Fruit fly (Drosophila melanogaster) whole organism, embryonic: ENCODE results near the gene Mfe2.

Experiments used
- Atf-2 ChIP-seq: fragments of 200-800 bp; sonication (Bioruptor generic); optimal IDR thresholded peaks from 2 replicates; lab custom pipeline; 2016; ENCODE audit warnings: missing biosample characterization, missing genetic modification characterization
- B-H2 ChIP-seq: fragments of 200-800 bp; sonication (Bioruptor generic); optimal IDR thresholded peaks from 2 replicates; lab custom pipeline; 2018; ENCODE audit warnings: missing biosample characterization, mild to moderate bottlenecking, missing genetic modification characterization
- Bgb ChIP-seq: fragments of 200-800 bp; sonication (Bioruptor generic); IDR thresholded peaks from 2 replicates; pipeline ENCODE4 v1.3.6; 2022; ENCODE audit warnings: missing biosample characterization, missing genetic modification characterization; ENCODE audit not compliant: partially characterized antibody
- CG10366 ChIP-seq: fragments of 200-800 bp; sonication (Bioruptor generic); IDR thresholded peaks from 2 replicates; pipeline ENCODE4 v1.3.6; 2022; ENCODE audit warnings: missing biosample characterization, missing genetic modification characterization
- CG1233 ChIP-seq: fragments of 200-800 bp; sonication (Bioruptor generic); optimal IDR thresholded peaks from 4 replicates; lab custom pipeline; 2018; ENCODE audit warnings: missing biosample characterization, mild to moderate bottlenecking, missing genetic modification characterization
- CG13424 ChIP-seq: fragments of 200-800 bp; sonication (Bioruptor generic); optimal IDR thresholded peaks from 2 replicates; lab custom pipeline; 2019; ENCODE audit warnings: missing biosample characterization, mild to moderate bottlenecking, missing genetic modification characterization, moderate library complexity
- CG15601 ChIP-seq: fragments of 200-800 bp; sonication (Bioruptor generic); optimal IDR thresholded peaks from 3 replicates; lab custom pipeline; 2019; ENCODE audit warnings: missing biosample characterization, mild to moderate bottlenecking, missing genetic modification characterization, moderate library complexity
- CG1603 ChIP-seq: fragments of 200-800 bp; sonication (Bioruptor generic); optimal IDR thresholded peaks from 2 replicates; lab custom pipeline; 2019; ENCODE audit warnings: missing biosample characterization, mild to moderate bottlenecking, missing genetic modification characterization, moderate library complexity
- CG16813 ChIP-seq: fragments of 200-800 bp; sonication (Bioruptor generic); IDR thresholded peaks from 3 replicates; pipeline ENCODE4 v1.3.6; 2022; ENCODE audit warnings: missing biosample characterization, missing genetic modification characterization; ENCODE audit not compliant: partially characterized antibody
- CG17359 ChIP-seq: fragments of 200-800 bp; sonication (Bioruptor generic); optimal IDR thresholded peaks from 3 replicates; lab custom pipeline; 2018; ENCODE audit warnings: missing biosample characterization, mild to moderate bottlenecking, missing genetic modification characterization, moderate library complexity
- CG17361 ChIP-seq: fragments of 200-800 bp; sonication (Bioruptor generic); IDR thresholded peaks from 3 replicates; pipeline ENCODE4 v1.3.6; 2022; ENCODE audit warnings: missing biosample characterization, missing genetic modification characterization
- CG2199 ChIP-seq: fragments of 200-800 bp; sonication (Bioruptor generic); IDR thresholded peaks from 3 replicates; pipeline ENCODE4 v1.3.6; 2022; ENCODE audit warnings: missing biosample characterization, missing genetic modification characterization
- CG2712 ChIP-seq: fragments of 200-800 bp; optimal IDR thresholded peaks from 3 replicates; lab custom pipeline; 2019; ENCODE audit warnings: missing biosample characterization, mild to moderate bottlenecking, missing genetic modification characterization, moderate library complexity
- CG3163 ChIP-seq: fragments of 200-800 bp; sonication (Bioruptor generic); optimal IDR thresholded peaks from 3 replicates; lab custom pipeline; 2016; ENCODE audit warnings: missing biosample characterization, missing genetic modification characterization
- CG32532 ChIP-seq: fragments of 200-800 bp; sonication (Bioruptor generic); IDR thresholded peaks from 2 replicates; pipeline ENCODE4 v1.3.6; 2022; ENCODE audit warnings: missing biosample characterization, missing genetic modification characterization
- CG3407 ChIP-seq: fragments of 200-800 bp; sonication (Bioruptor generic); optimal IDR thresholded peaks from 2 replicates; lab custom pipeline; 2018; ENCODE audit warnings: missing biosample characterization, mild to moderate bottlenecking, missing genetic modification characterization
- CG5245 ChIP-seq: fragments of 200-800 bp; sonication (Bioruptor generic); optimal IDR thresholded peaks from 3 replicates; lab custom pipeline; 2016; ENCODE audit warnings: missing biosample characterization, missing genetic modification characterization
- CG7786 ChIP-seq: fragments of 200-800 bp; sonication (Bioruptor generic); optimal IDR thresholded peaks from 2 replicates; lab custom pipeline; 2016; ENCODE audit warnings: missing biosample characterization, missing genetic modification characterization
- CG8478 ChIP-seq: fragments of >200 bp; optimal IDR thresholded peaks from 2 replicates; lab custom pipeline; 2018
- D19B ChIP-seq: fragments of 200-800 bp; sonication (Bioruptor generic); optimal IDR thresholded peaks from 2 replicates; lab custom pipeline; 2017; ENCODE audit warnings: missing biosample characterization, mild to moderate bottlenecking, missing genetic modification characterization
- E2f1 ChIP-seq: fragments of 200-800 bp; sonication (Bioruptor generic); IDR thresholded peaks from 2 replicates; pipeline ENCODE4 v1.3.6; 2022; ENCODE audit warnings: missing biosample characterization, missing genetic modification characterization
- E2f2 ChIP-seq: fragments of 200-800 bp; sonication (Bioruptor generic); IDR thresholded peaks from 2 replicates; pipeline ENCODE4 v1.3.6; 2022; ENCODE audit warnings: missing biosample characterization, missing genetic modification characterization
- ERR ChIP-seq: fragments of 200-800 bp; sonication (Bioruptor generic); optimal IDR thresholded peaks from 2 replicates; lab custom pipeline; 2016; ENCODE audit warnings: missing biosample characterization, missing genetic modification characterization
- Fer2 ChIP-seq: fragments of 200-800 bp; sonication (Bioruptor generic); optimal IDR thresholded peaks from 2 replicates; lab custom pipeline; 2018; ENCODE audit warnings: missing biosample characterization, mild to moderate bottlenecking, missing genetic modification characterization, moderate library complexity
- HLH3B ChIP-seq: fragments of 200-800 bp; sonication (Bioruptor generic); IDR thresholded peaks from 2 replicates; pipeline ENCODE4 v1.3.6; 2022; ENCODE audit warnings: missing biosample characterization, missing genetic modification characterization
- NC2β ChIP-seq: fragments of 200-800 bp; sonication (Bioruptor generic); optimal IDR thresholded peaks from 2 replicates; lab custom pipeline; 2016; ENCODE audit warnings: missing biosample characterization, missing genetic modification characterization
- Nf-YB ChIP-seq: fragments of 200-800 bp; sonication (Bioruptor generic); optimal IDR thresholded peaks from 3 replicates; lab custom pipeline; 2019; ENCODE audit warnings: missing biosample characterization, mild to moderate bottlenecking, missing genetic modification characterization, moderate library complexity
- Nf-YC ChIP-seq: fragments of 200-800 bp; optimal IDR thresholded peaks from 3 replicates; lab custom pipeline; 2019; ENCODE audit warnings: missing biosample characterization, mild to moderate bottlenecking, missing genetic modification characterization, moderate library complexity
- Pdp1 ChIP-seq, 2 experiments: fragments of 200-800 bp; sonication (Bioruptor generic); optimal IDR thresholded peaks; 3 replicates each; lab custom pipeline; 2016; ENCODE audit warnings: missing biosample characterization in 2 of 2, missing genetic modification characterization in 2 of 2, mild to moderate bottlenecking in 1 of 2, moderate library complexity in 1 of 2
- Vsx1 ChIP-seq: fragments of 200-800 bp; sonication (Bioruptor generic); optimal IDR thresholded peaks from 2 replicates; lab custom pipeline; 2017; ENCODE audit warnings: missing biosample characterization, mild to moderate bottlenecking, missing genetic modification characterization, missing genetic modification reagents
- Xrp1 ChIP-seq: fragments of 200-800 bp; sonication (Bioruptor generic); IDR thresholded peaks from 2 replicates; pipeline ENCODE4 v1.3.6; 2022; ENCODE audit warnings: missing biosample characterization, missing genetic modification characterization
- al ChIP-seq: fragments of 200-800 bp; sonication (Bioruptor generic); IDR thresholded peaks from 2 replicates; pipeline ENCODE4 v1.3.6; 2022; ENCODE audit warnings: missing biosample characterization, missing genetic modification characterization
- bsh ChIP-seq, 2 experiments: fragments of 200-800 bp; sonication (Bioruptor generic); optimal IDR thresholded peaks; 2 replicates each; lab custom pipeline; 2017 to 2018; ENCODE audit warnings: mild to moderate bottlenecking in 2 of 2, missing biosample characterization in 2 of 2, missing genetic modification characterization in 2 of 2, moderate library complexity in 1 of 2
- cato ChIP-seq: fragments of 200-800 bp; sonication (Bioruptor generic); optimal IDR thresholded peaks from 2 replicates; lab custom pipeline; 2016; ENCODE audit warnings: missing biosample characterization, missing genetic modification characterization, borderline replicate concordance
- cg ChIP-seq: fragments of 200-800 bp; sonication (Bioruptor generic); optimal IDR thresholded peaks from 3 replicates; lab custom pipeline; 2019; ENCODE audit warnings: missing biosample characterization, mild to moderate bottlenecking, missing genetic modification characterization, moderate library complexity
- ci ChIP-seq: fragments of 200-800 bp; sonication (Bioruptor generic); IDR thresholded peaks from 3 replicates; pipeline ENCODE4 v1.3.6; 2022; ENCODE audit warnings: missing biosample characterization, missing genetic modification characterization
- danr ChIP-seq: fragments of 200-800 bp; sonication (Bioruptor generic); IDR thresholded peaks from 2 replicates; pipeline ENCODE4 v1.3.6; 2022; ENCODE audit warnings: missing biosample characterization, missing genetic modification characterization
- dm ChIP-seq: fragments of 200-800 bp; sonication (Bioruptor generic); optimal IDR thresholded peaks from 3 replicates; lab custom pipeline; 2016; ENCODE audit warnings: missing biosample characterization, missing genetic modification characterization
- dmrt11E ChIP-seq: fragments of 200-800 bp; sonication (Bioruptor generic); optimal IDR thresholded peaks from 3 replicates; lab custom pipeline; 2018; ENCODE audit warnings: missing biosample characterization, mild to moderate bottlenecking, missing genetic modification characterization, moderate library complexity
- dmrt99B ChIP-seq: fragments of 200-800 bp; sonication (Bioruptor generic); optimal IDR thresholded peaks from 2 replicates; lab custom pipeline; 2018; ENCODE audit warnings: missing biosample characterization, mild to moderate bottlenecking, missing genetic modification characterization, moderate library complexity
- fru ChIP-seq: fragments of >200 bp; optimal IDR thresholded peaks from 2 replicates; lab custom pipeline; 2017
- ftz-f1 ChIP-seq: fragments of 200-800 bp; sonication (Bioruptor generic); optimal IDR thresholded peaks from 2 replicates; lab custom pipeline; 2016; ENCODE audit warnings: missing biosample characterization, missing genetic modification characterization
- hb ChIP-seq: fragments of 200-800 bp; sonication (Bioruptor generic); IDR thresholded peaks from 3 replicates; pipeline ENCODE4 v1.3.6; 2022; ENCODE audit warnings: missing biosample characterization, missing genetic modification characterization; ENCODE audit not compliant: partially characterized antibody
- odd ChIP-seq: fragments of 200-800 bp; sonication (Bioruptor generic); optimal IDR thresholded peaks from 2 replicates; lab custom pipeline; 2017; ENCODE audit warnings: missing biosample characterization, mild to moderate bottlenecking, missing genetic modification characterization
- pfk ChIP-seq: fragments of 200-800 bp; sonication (Bioruptor generic); optimal IDR thresholded peaks from 2 replicates; lab custom pipeline; 2018; ENCODE audit warnings: missing biosample characterization, mild to moderate bottlenecking, missing genetic modification characterization, moderate library complexity
- psq ChIP-seq: fragments of 200-800 bp; sonication (Bioruptor generic); optimal IDR thresholded peaks from 2 replicates; lab custom pipeline; 2017; ENCODE audit warnings: missing biosample characterization, missing genetic modification characterization
- sob ChIP-seq: fragments of 200-800 bp; sonication (Bioruptor generic); IDR thresholded peaks from 2 replicates; pipeline ENCODE4 v1.3.6; 2022; ENCODE audit warnings: missing biosample characterization, missing genetic modification characterization
- sr ChIP-seq: fragments of 200-800 bp; sonication (Bioruptor generic); IDR thresholded peaks from 3 replicates; pipeline ENCODE4 v1.3.6; 2022; ENCODE audit warnings: missing biosample characterization, missing genetic modification characterization
- zen ChIP-seq: fragments of 200-800 bp; sonication (Bioruptor generic); optimal IDR thresholded peaks from 3 replicates; lab custom pipeline; 2018; ENCODE audit warnings: missing biosample characterization, mild to moderate bottlenecking, missing genetic modification characterization, moderate library complexity
- zen2 ChIP-seq: fragments of 200-800 bp; sonication (Bioruptor generic); IDR thresholded peaks from 3 replicates; pipeline ENCODE4 v1.3.6; 2022; ENCODE audit warnings: missing biosample characterization, missing genetic modification characterization; ENCODE audit not compliant: partially characterized antibody

Mfe2 gene

DNA sequence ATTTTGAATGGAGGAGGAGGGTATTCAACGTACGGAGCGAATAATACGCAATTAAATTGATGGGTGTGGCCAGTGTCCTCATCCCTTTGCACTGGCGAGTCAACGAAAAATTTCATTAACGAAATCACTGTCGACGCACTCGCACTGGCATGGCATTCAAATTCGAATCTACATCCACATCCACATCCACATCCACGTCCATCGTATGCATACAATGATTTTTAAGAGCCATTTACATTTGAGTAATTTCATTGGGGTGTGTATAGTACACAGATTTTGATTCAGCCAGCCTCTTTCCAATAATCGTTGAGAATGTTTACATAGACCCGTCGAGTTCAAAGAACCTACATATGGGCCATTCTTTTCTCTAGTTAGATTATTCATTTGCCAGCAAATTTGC is 26.8 kb upstream of the Mfe2 start:
- TF ChIP-seq danr (GFP tag; lab: Robert Waterston, UW) (no peak), odd (no peak), Fer2 (no peak), CG2199 (GFP tag; lab: Robert Waterston, UW) (peak; percentile 68; the same call in 1 of the 3 replicates), Nf-YB (GFP tag; lab: Kevin White, UChicago) (peak; percentile 61), Nf-YC (tag; lab: Kevin White, UChicago) (peak; percentile 54)

dm6 chrX:16244731-16245130 is 26.0 kb upstream of the Mfe2 start:
- TF ChIP-seq CG17361 (GFP tag; lab: Robert Waterston, UW) (0 out of 3 replicates have a peak, but pooled peaks have one; percentile 25), dm (GFP tag; lab: Kevin White, UChicago) (no peak), CG8478 (lab: Kevin White, UChicago) (no peak), CG3163 (GFP tag; lab: Kevin White, UChicago) (no peak), Vsx1 (GFP tag; lab: Kevin White, UChicago) (no peak), CG1233 (no peak), Atf-2 (GFP tag; lab: Kevin White, UChicago) (no peak), CG2712 (tag; lab: Kevin White, UChicago) (peak; percentile 19), CG15601 (no peak), Pdp1 (GFP tag; optimal IDR thresholded peaks at IDR 0.05; lab: Kevin White, UChicago) (no peak), CG13424 (tag; lab: Kevin White, UChicago) (no peak), NC2β (no peak), Fer2 (no peak), cg (GFP tag; lab: Kevin White, UChicago) (no peak), CG7786 (GFP tag; lab: Kevin White, UChicago) (no peak), Bgb (GFP tag; lab: Robert Waterston, UW) (no peak), Xrp1 (no peak), cato (no peak), B-H2 (GFP tag; lab: Kevin White, UChicago) (no peak), fru (lab: Kevin White, UChicago) (no peak), zen (peak; percentile 8), psq (GFP tag; lab: Kevin White, UChicago) (no peak), dmrt11E (peak; percentile 22), ftz-f1 (GFP tag; lab: Kevin White, UChicago) (peak; percentile 85), Nf-YB (GFP tag; lab: Kevin White, UChicago) (no peak), sob (GFP tag; lab: Robert Waterston, UW) (peak; percentile 26; the same call in 1 of the 2 replicates), CG32532 (peak; percentile 48; the same call in 1 of the 2 replicates), CG1603 (peak; percentile 17), dmrt99B (tag; lab: Kevin White, UChicago) (peak; percentile 2), CG5245 (GFP tag; lab: Kevin White, UChicago) (peak; percentile 18), al (GFP tag; lab: Robert Waterston, UW) (no peak), sr (no peak), E2f1 (no peak), HLH3B (no peak), pfk (GFP tag; lab: Kevin White, UChicago) (no peak), zen2 (GFP tag; lab: Robert Waterston, UW) (no peak), CG16813 (GFP tag; lab: Robert Waterston, UW) (no peak), D19B (GFP tag; lab: Kevin White, UChicago) (no peak), E2f2 (GFP tag; lab: Robert Waterston, UW) (no peak), CG3407 (GFP tag; lab: Kevin White, UChicago) (no peak), CG17359 (tag; lab: Kevin White, UChicago) (peak; percentile 23), hb (GFP tag; lab: Robert Waterston, UW) (no peak), CG10366 (GFP tag; lab: Robert Waterston, UW) (no peak), ci (GFP tag; lab: Robert Waterston, UW) (no peak), ERR (GFP tag; lab: Kevin White, UChicago) (no peak), bsh (GFP tag; optimal IDR thresholded peaks at IDR 0.05; lab: Kevin White, UChicago) (peak in 1 of 2 experiments; percentile 21)
